Worm (Caenorhabditis elegans) whole organism, mixed stage, embryonic: Measurements from ENCODE around the gene ced-5.

Experiments
- bed-3 ChIP-seq: fragments of 200-800 bp; sonication (Bioruptor generic); optimal IDR thresholded peaks from 3 replicates; lab custom pipeline; 2018; ENCODE audit warnings: mild to moderate bottlenecking, missing genetic modification characterization, moderate library complexity, missing compliant biosample characterization
- blmp-1 ChIP-seq: fragments of 150-350 bp; optimal IDR thresholded peaks from 2 replicates; lab custom pipeline; 2014; ENCODE audit warnings: missing biosample characterization, missing genetic modification characterization
- ceh-43 ChIP-seq: fragments of 200-800 bp; sonication (Bioruptor generic); optimal IDR thresholded peaks from 2 replicates; lab custom pipeline; 2018; ENCODE audit warnings: mild to moderate bottlenecking, missing genetic modification characterization, moderate library complexity, missing compliant biosample characterization
- ceh-83 ChIP-seq: fragments of 200-800 bp; sonication (Bioruptor generic); optimal IDR thresholded peaks from 2 replicates; lab custom pipeline; 2018; ENCODE audit warnings: mild to moderate bottlenecking, missing genetic modification characterization, missing compliant biosample characterization
- ces-1 ChIP-seq: fragments of 150-350 bp; optimal IDR thresholded peaks from 2 replicates; lab custom pipeline; 2014; ENCODE audit warnings: missing biosample characterization, missing genetic modification reagents, missing genetic modification characterization
- cnd-1 ChIP-seq: fragments of 200-800 bp; sonication (Bioruptor generic); optimal IDR thresholded peaks from 2 replicates; lab custom pipeline; 2018; ENCODE audit warnings: mild to moderate bottlenecking, missing genetic modification characterization, missing compliant biosample characterization
- drap-1 ChIP-seq: fragments of 200-800 bp; sonication (Bioruptor generic); optimal IDR thresholded peaks from 3 replicates; lab custom pipeline; 2018; ENCODE audit warnings: mild to moderate bottlenecking, missing genetic modification characterization, missing compliant biosample characterization
- elt-1 ChIP-seq: sonication (generic microtip); optimal IDR thresholded peaks from 2 replicates; lab custom pipeline; 2017; ENCODE audit warnings: missing genetic modification characterization, mild to moderate bottlenecking, missing compliant biosample characterization, antibody characterized with exemption, moderate library complexity, borderline replicate concordance; ENCODE audit not compliant: insufficient read depth
- elt-3 ChIP-seq: fragments of 150-350 bp; optimal IDR thresholded peaks from 2 replicates; lab custom pipeline; 2014; ENCODE audit warnings: missing biosample characterization, missing genetic modification characterization
- flh-1 ChIP-seq: fragments of 200-800 bp; sonication (Bioruptor generic); optimal IDR thresholded peaks from 2 replicates; lab custom pipeline; 2018; ENCODE audit warnings: mild to moderate bottlenecking, missing genetic modification characterization, moderate library complexity, missing compliant biosample characterization
- ham-2 ChIP-seq: fragments of 200-800 bp; sonication (Bioruptor generic); optimal IDR thresholded peaks from 2 replicates; lab custom pipeline; 2018; ENCODE audit warnings: mild to moderate bottlenecking, missing genetic modification characterization, missing compliant biosample characterization
- hlh-1 ChIP-seq: fragments of 150-350 bp; optimal IDR thresholded peaks from 2 replicates; lab custom pipeline; 2014; ENCODE audit warnings: missing biosample characterization, missing genetic modification reagents, missing genetic modification characterization
- lin-13 ChIP-seq: fragments of 150-350 bp; optimal IDR thresholded peaks from 2 replicates; lab custom pipeline; 2014; ENCODE audit warnings: missing biosample characterization, missing genetic modification characterization
- lin-32 ChIP-seq: fragments of 200-800 bp; sonication (Bioruptor generic); optimal IDR thresholded peaks from 2 replicates; lab custom pipeline; 2018; ENCODE audit warnings: mild to moderate bottlenecking, missing genetic modification characterization, missing compliant biosample characterization
- lsy-2 ChIP-seq: fragments of 150-350 bp; optimal IDR thresholded peaks from 2 replicates; lab custom pipeline; 2014; ENCODE audit warnings: missing biosample characterization, missing genetic modification characterization
- mep-1 ChIP-seq: fragments of 150-350 bp; optimal IDR thresholded peaks from 2 replicates; lab custom pipeline; 2017; ENCODE audit warnings: missing biosample characterization, missing genetic modification reagents, missing genetic modification characterization, inconsistent platforms
- mls-2 ChIP-seq: sonication (generic microtip); optimal IDR thresholded peaks from 2 replicates; lab custom pipeline; 2016; ENCODE audit warnings: mild to moderate bottlenecking, missing genetic modification characterization, moderate library complexity, missing compliant biosample characterization
- nhr-12 ChIP-seq: fragments of 150-350 bp; optimal IDR thresholded peaks from 2 replicates; lab custom pipeline; 2014; ENCODE audit warnings: missing biosample characterization, missing genetic modification characterization
- nhr-237 ChIP-seq: fragments of 150-350 bp; optimal IDR thresholded peaks from 2 replicates; lab custom pipeline; 2014; ENCODE audit warnings: missing biosample characterization, missing genetic modification characterization
- nhr-28 ChIP-seq: fragments of 150-350 bp; optimal IDR thresholded peaks from 2 replicates; lab custom pipeline; 2014; ENCODE audit warnings: missing biosample characterization, missing genetic modification characterization
- nhr-76 ChIP-seq: sonication (generic microtip); optimal IDR thresholded peaks from 2 replicates; lab custom pipeline; 2017; ENCODE audit warnings: missing biosample characterization, missing genetic modification characterization
- sem-2 ChIP-seq: fragments of 200-800 bp; sonication (Bioruptor generic); optimal IDR thresholded peaks from 2 replicates; lab custom pipeline; 2018; ENCODE audit warnings: mild to moderate bottlenecking, missing genetic modification characterization, missing compliant biosample characterization
- snpc-4 ChIP-seq: fragments of 150-350 bp; optimal IDR thresholded peaks from 2 replicates; lab custom pipeline; 2014; ENCODE audit warnings: missing biosample characterization, missing genetic modification characterization
- sptf-1 ChIP-seq: sonication (generic microtip); optimal IDR thresholded peaks from 2 replicates; lab custom pipeline; 2017; ENCODE audit warnings: mild to moderate bottlenecking, missing genetic modification characterization, moderate library complexity, missing compliant biosample characterization
- unc-120 ChIP-seq: sonication (generic microtip); optimal IDR thresholded peaks from 2 replicates; lab custom pipeline; 2017; ENCODE audit warnings: missing genetic modification characterization, missing compliant biosample characterization; ENCODE audit not compliant: poor library complexity, severe bottlenecking
- unc-39 ChIP-seq: fragments of 150-350 bp; optimal IDR thresholded peaks from 2 replicates; lab custom pipeline; 2014; ENCODE audit warnings: missing biosample characterization, missing genetic modification characterization
- unc-62 ChIP-seq: fragments of 150-350 bp; optimal IDR thresholded peaks from 2 replicates; lab custom pipeline; 2014; ENCODE audit warnings: missing biosample characterization, missing genetic modification reagents, missing genetic modification characterization
- ztf-11 ChIP-seq: fragments of 150-350 bp; optimal IDR thresholded peaks from 2 replicates; lab custom pipeline; 2014; ENCODE audit warnings: missing biosample characterization, missing genetic modification characterization

Gene ced-5

DNA sequence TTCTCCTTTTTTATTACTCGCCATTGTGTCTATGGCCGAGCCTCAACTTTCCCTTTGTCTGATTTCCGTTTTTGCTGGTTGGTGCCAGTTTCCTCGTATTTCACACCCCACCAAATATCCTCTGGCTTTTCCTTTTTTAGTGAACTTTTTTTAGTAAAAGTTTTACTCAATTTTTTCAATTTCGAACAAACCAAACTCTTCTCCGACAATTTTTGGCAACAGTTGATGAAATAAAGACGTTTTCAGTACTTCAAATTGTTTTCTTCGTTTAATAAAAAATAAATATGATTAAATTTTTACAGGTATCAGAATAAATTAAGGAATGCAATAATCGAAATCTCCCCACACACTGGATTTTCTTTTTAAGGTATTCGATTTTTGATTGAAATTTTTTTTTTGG lies 37.2 kb downstream of the ced-5 start, which contains the start of gene cal-4:
TSS of gene cal-4 (plus strand) at position 301 of the 400 bp plus-strand sequence.
- TF ChIP-seq sptf-1, result no peak
- TF ChIP-seq nhr-237 (tag; lab: Kevin White, UChicago), result no peak
- TF ChIP-seq drap-1 (GFP tag; lab: Kevin White, UChicago), result no peak
- TF ChIP-seq elt-1, result no peak
- no peak for TF ChIP-seq snpc-4
- no peak for TF ChIP-seq flh-1 (GFP tag; lab: Kevin White, UChicago)
- no peak for TF ChIP-seq unc-39 (tag; lab: Kevin White, UChicago)
- no peak for TF ChIP-seq ceh-83 (GFP tag; lab: Kevin White, UChicago)

DNA sequence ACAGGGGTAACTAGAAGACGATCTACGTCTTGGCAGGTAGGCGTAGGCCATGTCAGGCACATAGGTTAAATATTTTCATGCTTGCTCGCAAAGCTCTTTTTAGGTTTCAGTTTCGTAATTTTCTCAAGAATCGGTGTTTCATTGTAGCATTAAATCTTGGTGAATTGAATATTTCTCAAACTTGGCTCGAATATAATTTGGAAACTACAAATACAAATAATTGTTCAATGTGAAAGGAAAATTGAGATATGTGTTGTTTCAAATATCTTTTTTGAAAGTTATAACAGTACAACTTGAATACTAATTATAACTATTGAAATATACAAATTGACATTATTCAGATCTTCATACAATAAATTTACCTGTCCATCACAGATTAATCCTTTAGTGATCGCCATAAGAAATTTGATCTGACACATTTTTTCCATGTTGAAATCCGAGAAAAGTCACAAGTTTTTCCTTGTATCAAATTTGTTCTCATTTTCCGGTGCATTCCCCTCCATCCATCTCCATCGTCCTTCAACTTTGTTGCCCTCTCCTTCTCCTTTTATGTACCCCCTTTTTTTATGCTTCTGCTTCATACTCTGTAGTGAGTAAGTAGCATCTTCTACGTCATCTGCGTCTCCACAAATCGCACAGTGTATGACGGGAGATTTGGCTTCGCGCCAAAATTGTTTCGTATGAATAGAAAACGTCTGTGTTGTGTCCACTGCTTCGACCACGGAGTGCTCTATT lies 40.4 kb downstream of the ced-5 start, which contains the start of gene C02F4.5:
TSS of gene C02F4.5 (minus strand) at position 51 of the 735 bp plus-strand sequence.
- TF ChIP-seq sptf-1 (no peak), blmp-1 (tag; lab: Kevin White, UChicago) (no peak), elt-1 (no peak), mls-2 (tag; lab: Kevin White, UChicago) (no peak), bed-3 (GFP tag; lab: Kevin White, UChicago) (no peak), flh-1 (GFP tag; lab: Kevin White, UChicago) (no peak), ceh-83 (GFP tag; lab: Kevin White, UChicago) (no peak), lin-32 (no peak), unc-62 (GFP tag; lab: Kevin White, UChicago) (no peak), ztf-11 (tag; lab: Kevin White, UChicago) (no peak), unc-120 (tag; lab: Kevin White, UChicago) (no peak), snpc-4 (no peak), ham-2 (GFP tag; lab: Kevin White, UChicago) (no peak)

DNA sequence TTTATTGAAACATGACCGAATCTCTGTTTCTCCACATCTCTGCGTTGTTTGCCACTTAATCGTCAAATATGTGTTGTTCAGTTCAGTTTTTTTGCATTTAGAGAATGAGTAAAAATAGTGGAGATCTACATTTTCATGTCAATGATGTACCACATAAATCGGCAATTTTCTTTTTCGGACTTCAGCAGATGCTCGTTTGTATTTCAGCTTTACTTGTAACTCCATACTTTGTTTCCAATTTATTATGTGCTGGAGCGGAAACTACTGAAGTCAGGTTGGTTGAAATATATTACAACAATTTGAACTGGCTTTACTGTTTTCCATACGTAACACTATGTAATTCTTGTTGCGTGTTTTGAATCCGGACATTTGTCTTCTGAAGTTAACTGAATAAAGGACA lies 46.7 kb downstream of the ced-5 start, which contains the start of gene T07G12.2:
TSS of gene T07G12.2 (plus strand) at position 62 of the 400 bp plus-strand sequence.
- TF ChIP-seq nhr-76 (tag; lab: Kevin White, UChicago) (no peak), ceh-43 (GFP tag; lab: Kevin White, UChicago) (no peak)
- TF ChIP-seq, all 35 proteins: peak for 0

DNA sequence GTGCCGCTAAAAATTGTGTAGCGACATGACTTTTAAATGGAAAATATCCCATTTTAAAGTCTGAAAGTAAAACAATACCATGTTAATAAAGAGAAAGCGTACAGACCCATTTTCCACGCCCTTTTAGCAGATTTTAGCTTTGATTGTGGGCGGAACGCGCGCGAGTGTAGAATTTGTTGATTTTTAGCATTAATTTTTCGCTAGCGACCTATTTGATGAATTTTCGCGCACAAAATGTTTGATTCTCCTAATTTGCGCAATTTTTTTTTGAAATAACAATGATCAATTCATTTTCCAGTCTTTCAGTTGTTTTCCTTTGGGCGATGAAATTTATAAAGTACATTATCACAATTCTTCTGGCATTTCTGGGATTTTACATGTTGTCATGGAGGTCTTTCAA lies 49.7 kb downstream of the ced-5 start, which contains the start of gene T07G12.3:
TSS of gene T07G12.3 (plus strand) at position 301 of the 400 bp plus-strand sequence.
- TF ChIP-seq sptf-1 (no peak), nhr-28 (tag; lab: Kevin White, UChicago) (no peak), mep-1 (no peak), cnd-1 (tag; lab: Kevin White, UChicago) (no peak), elt-1 (no peak), ceh-43 (GFP tag; lab: Kevin White, UChicago) (no peak), lin-13 (tag; lab: Kevin White, UChicago) (no peak)

DNA sequence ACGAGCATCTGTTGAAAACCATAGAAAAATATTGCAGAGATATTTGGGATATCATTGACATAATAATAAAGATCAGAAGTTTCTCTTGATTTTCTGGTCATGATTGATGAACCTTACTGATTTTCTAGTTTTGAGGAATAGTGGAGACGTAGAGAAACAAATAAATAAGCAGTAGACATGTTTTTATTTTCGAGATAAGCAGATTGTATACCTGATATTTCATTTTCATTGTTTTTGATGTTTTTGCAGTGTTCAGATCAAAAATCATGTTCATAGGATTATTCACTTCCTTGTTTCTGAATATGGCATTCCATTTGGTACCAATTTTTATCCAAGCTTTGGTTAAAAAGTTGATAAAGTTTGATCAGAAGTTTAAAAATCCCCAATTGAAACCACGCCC lies 54.7 kb downstream of the ced-5 start, which contains the start of gene T07G12.4:
TSS of gene T07G12.4 (minus strand) at position 101 of the 400 bp plus-strand sequence.
- no peak for TF ChIP-seq ces-1 (GFP tag; lab: Kevin White, UChicago)
- TF ChIP-seq blmp-1 (tag; lab: Kevin White, UChicago), result no peak
- TF ChIP-seq nhr-28 (tag; lab: Kevin White, UChicago), result no peak
- no peak for TF ChIP-seq unc-62 (GFP tag; lab: Kevin White, UChicago)
- TF ChIP-seq cnd-1 (tag; lab: Kevin White, UChicago), result no peak
- no peak for TF ChIP-seq unc-39 (tag; lab: Kevin White, UChicago)

DNA sequence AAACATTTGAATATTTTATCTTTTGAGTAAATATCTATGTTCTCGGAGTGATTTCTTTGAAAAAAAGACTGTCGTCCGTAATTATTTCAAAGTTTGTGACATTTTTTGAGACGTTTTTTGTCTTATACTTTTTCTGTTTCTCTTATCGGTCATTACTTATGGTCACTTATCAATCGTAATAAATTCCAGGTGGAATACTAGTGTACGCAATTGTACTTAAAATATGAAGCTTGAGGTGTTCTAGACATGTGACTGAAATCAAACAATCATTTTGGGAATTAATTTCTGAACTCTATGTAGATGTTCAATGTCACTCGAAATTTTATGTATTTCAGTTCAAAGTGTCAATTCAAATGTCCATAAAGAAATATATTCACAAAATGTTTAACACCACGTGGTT lies 58.4 kb downstream of the ced-5 start:
- TF ChIP-seq snpc-4, result no peak
- TF ChIP-seq lsy-2 (tag; lab: Kevin White, UChicago), result no peak
- no peak for TF ChIP-seq sem-2 (GFP tag; lab: Kevin White, UChicago)
- no peak for TF ChIP-seq nhr-12
- no peak for TF ChIP-seq ces-1 (GFP tag; lab: Kevin White, UChicago)
- TF ChIP-seq elt-3, result no peak
- TF ChIP-seq ztf-11 (tag; lab: Kevin White, UChicago), result no peak
- no peak for TF ChIP-seq ceh-43 (GFP tag; lab: Kevin White, UChicago)
- no peak for TF ChIP-seq cnd-1 (tag; lab: Kevin White, UChicago)
- no peak for TF ChIP-seq lin-32
- no peak for TF ChIP-seq drap-1 (GFP tag; lab: Kevin White, UChicago)
- TF ChIP-seq ham-2 (GFP tag; lab: Kevin White, UChicago), result no peak
- no peak for TF ChIP-seq hlh-1 (tag; lab: Kevin White, UChicago)
